Worm (Caenorhabditis elegans) whole organism, late embryonic: Measurements from ENCODE around the gene sut-1.

Source experiments
- C08G9.2 ChIP-seq: sonication (generic microtip); optimal IDR thresholded peaks from 2 replicates; lab custom pipeline; 2016; ENCODE audit warnings: mild to moderate bottlenecking, missing genetic modification characterization, moderate library complexity, missing compliant biosample characterization
- C38D4.7 ChIP-seq: fragments of 200-800 bp; sonication (Bioruptor generic); optimal IDR thresholded peaks from 2 replicates; lab custom pipeline; 2018; ENCODE audit warnings: mild to moderate bottlenecking, missing genetic modification characterization, moderate library complexity, missing compliant biosample characterization
- F13H6.1 ChIP-seq: sonication (generic microtip); optimal IDR thresholded peaks from 2 replicates; lab custom pipeline; 2016; ENCODE audit warnings: missing genetic modification characterization, missing compliant biosample characterization
- ahr-1 ChIP-seq: sonication (generic microtip); optimal IDR thresholded peaks from 2 replicates; lab custom pipeline; 2016; ENCODE audit warnings: missing genetic modification characterization, missing compliant biosample characterization
- ama-1 ChIP-seq: fragments of 150-350 bp; optimal IDR thresholded peaks from 2 replicates; lab custom pipeline; 2014
- ceh-14 ChIP-seq: sonication (generic microtip); optimal IDR thresholded peaks from 2 replicates; lab custom pipeline; 2016; ENCODE audit warnings: missing genotype, missing genetic modification characterization, missing compliant biosample characterization
- ceh-18 ChIP-seq: sonication (generic microtip); optimal IDR thresholded peaks from 2 replicates; lab custom pipeline; 2016; ENCODE audit warnings: missing genetic modification characterization, missing compliant biosample characterization
- ceh-2 ChIP-seq: sonication (generic microtip); optimal IDR thresholded peaks from 2 replicates; lab custom pipeline; 2016; ENCODE audit warnings: missing genotype, missing genetic modification characterization, missing compliant biosample characterization
- ceh-24 ChIP-seq: sonication (generic microtip); optimal IDR thresholded peaks from 2 replicates; lab custom pipeline; 2016; ENCODE audit warnings: mild to moderate bottlenecking, missing genetic modification characterization, missing compliant biosample characterization
- ceh-30 ChIP-seq: fragments of 150-350 bp; optimal IDR thresholded peaks from 2 replicates; lab custom pipeline; 2014; ENCODE audit warnings: missing biosample characterization, missing genetic modification characterization
- ceh-31 ChIP-seq: sonication (generic microtip); optimal IDR thresholded peaks from 2 replicates; lab custom pipeline; 2016; ENCODE audit warnings: missing genetic modification characterization, missing compliant biosample characterization
- ceh-34 ChIP-seq: sonication (generic microtip); optimal IDR thresholded peaks from 2 replicates; lab custom pipeline; 2016; ENCODE audit warnings: mild to moderate bottlenecking, missing genetic modification characterization, missing compliant biosample characterization
- ceh-45 ChIP-seq: fragments of 200-800 bp; sonication (Bioruptor generic); IDR thresholded peaks from 2 replicates; pipeline ENCODE4 v1.3.6; 2022; ENCODE audit warnings: missing genetic modification reagents, missing genetic modification characterization, missing compliant biosample characterization
- ceh-9 ChIP-seq: sonication (generic microtip); optimal IDR thresholded peaks from 2 replicates; lab custom pipeline; 2016; ENCODE audit warnings: mild to moderate bottlenecking, missing genetic modification characterization, inconsistent platforms, missing compliant biosample characterization
- che-1 ChIP-seq: sonication (generic microtip); optimal IDR thresholded peaks from 2 replicates; lab custom pipeline; 2016; ENCODE audit warnings: mild to moderate bottlenecking, missing genetic modification characterization, missing compliant biosample characterization
- dve-1 ChIP-seq: sonication (generic microtip); optimal IDR thresholded peaks from 2 replicates; lab custom pipeline; 2017; ENCODE audit warnings: antibody characterized with exemption, mild to moderate bottlenecking, missing genetic modification characterization, missing compliant biosample characterization
- elt-2 ChIP-seq: sonication (generic microtip); optimal IDR thresholded peaks from 2 replicates; lab custom pipeline; 2016; ENCODE audit warnings: missing genetic modification reagents, missing genetic modification characterization, missing compliant biosample characterization
- elt-4 ChIP-seq: sonication (generic microtip); optimal IDR thresholded peaks from 2 replicates; lab custom pipeline; 2016; ENCODE audit warnings: missing genetic modification characterization, missing compliant biosample characterization
- ets-4 ChIP-seq: sonication (generic microtip); optimal IDR thresholded peaks from 2 replicates; lab custom pipeline; 2016; ENCODE audit warnings: missing genetic modification characterization, missing compliant biosample characterization
- fax-1 ChIP-seq: sonication (generic microtip); optimal IDR thresholded peaks from 2 replicates; lab custom pipeline; 2016; ENCODE audit warnings: missing genotype, missing genetic modification characterization, missing compliant biosample characterization
- fkh-10 ChIP-seq: fragments of 150-350 bp; optimal IDR thresholded peaks from 2 replicates; lab custom pipeline; 2014; ENCODE audit warnings: missing biosample characterization, missing genetic modification reagents, missing genetic modification characterization
- hlh-13 ChIP-seq: fragments of 200-800 bp; sonication (Bioruptor generic); optimal IDR thresholded peaks from 2 replicates; lab custom pipeline; 2018; ENCODE audit warnings: mild to moderate bottlenecking, missing genetic modification characterization, missing compliant biosample characterization
- hlh-30 ChIP-seq: sonication (generic microtip); optimal IDR thresholded peaks from 2 replicates; lab custom pipeline; 2017; ENCODE audit warnings: antibody characterized with exemption, missing genetic modification characterization, missing compliant biosample characterization; ENCODE audit not compliant: insufficient read depth
- hlh-6 ChIP-seq: sonication (generic microtip); optimal IDR thresholded peaks from 2 replicates; lab custom pipeline; 2016; ENCODE audit warnings: missing genotype, missing genetic modification characterization, missing compliant biosample characterization
- lin-11 ChIP-seq: fragments of 200-800 bp; sonication (Bioruptor generic); optimal IDR thresholded peaks from 2 replicates; lab custom pipeline; 2018; ENCODE audit warnings: mild to moderate bottlenecking, missing genetic modification characterization, missing compliant biosample characterization
- mec-3 ChIP-seq: sonication (generic microtip); optimal IDR thresholded peaks from 2 replicates; lab custom pipeline; 2016; ENCODE audit warnings: borderline replicate concordance, missing genetic modification characterization, missing compliant biosample characterization
- npax-4 ChIP-seq: sonication (generic microtip); optimal IDR thresholded peaks from 2 replicates; lab custom pipeline; 2016; ENCODE audit warnings: missing genetic modification characterization, missing compliant biosample characterization
- odd-2 ChIP-seq: sonication (generic microtip); optimal IDR thresholded peaks from 2 replicates; lab custom pipeline; 2017; ENCODE audit warnings: antibody characterized with exemption, mild to moderate bottlenecking, missing genetic modification characterization, missing compliant biosample characterization
- pag-3 ChIP-seq: sonication (generic microtip); optimal IDR thresholded peaks from 2 replicates; lab custom pipeline; 2016; ENCODE audit warnings: missing compliant biosample characterization, missing genetic modification characterization, borderline replicate concordance
- pat-9 ChIP-seq: fragments of 200-800 bp; sonication (Bioruptor generic); optimal IDR thresholded peaks from 2 replicates; lab custom pipeline; 2018; ENCODE audit warnings: mild to moderate bottlenecking, missing genetic modification characterization, moderate library complexity, missing compliant biosample characterization
- pax-1 ChIP-seq: fragments of 150-350 bp; optimal IDR thresholded peaks from 2 replicates; lab custom pipeline; 2014; ENCODE audit warnings: missing biosample characterization, missing genetic modification characterization
- pha-4 ChIP-seq: fragments of 150-350 bp; optimal IDR thresholded peaks from 2 replicates; lab custom pipeline; 2018; ENCODE audit warnings: missing biosample characterization, missing genetic modification reagents, missing genetic modification characterization
- sdc-2 ChIP-seq: sonication (generic microtip); optimal IDR thresholded peaks from 2 replicates; lab custom pipeline; 2016; ENCODE audit warnings: missing genotype, missing genetic modification characterization, missing compliant biosample characterization
- tbx-2 ChIP-seq: sonication (generic microtip); optimal IDR thresholded peaks from 2 replicates; lab custom pipeline; 2016; ENCODE audit warnings: missing genetic modification characterization, missing compliant biosample characterization
- ttx-3 ChIP-seq: sonication (generic microtip); optimal IDR thresholded peaks from 2 replicates; lab custom pipeline; 2016; ENCODE audit warnings: missing genetic modification reagents, missing genetic modification characterization, missing compliant biosample characterization
- unc-86 ChIP-seq: sonication (generic microtip); optimal IDR thresholded peaks from 2 replicates; lab custom pipeline; 2016; ENCODE audit warnings: missing genetic modification characterization, missing compliant biosample characterization
- zip-5 ChIP-seq: sonication (generic microtip); optimal IDR thresholded peaks from 2 replicates; lab custom pipeline; 2016; ENCODE audit warnings: missing genetic modification characterization, missing compliant biosample characterization
- ztf-16 ChIP-seq: sonication (generic microtip); optimal IDR thresholded peaks from 2 replicates; lab custom pipeline; 2017; ENCODE audit warnings: missing genetic modification characterization, missing compliant biosample characterization

The sut-1 gene

DNA sequence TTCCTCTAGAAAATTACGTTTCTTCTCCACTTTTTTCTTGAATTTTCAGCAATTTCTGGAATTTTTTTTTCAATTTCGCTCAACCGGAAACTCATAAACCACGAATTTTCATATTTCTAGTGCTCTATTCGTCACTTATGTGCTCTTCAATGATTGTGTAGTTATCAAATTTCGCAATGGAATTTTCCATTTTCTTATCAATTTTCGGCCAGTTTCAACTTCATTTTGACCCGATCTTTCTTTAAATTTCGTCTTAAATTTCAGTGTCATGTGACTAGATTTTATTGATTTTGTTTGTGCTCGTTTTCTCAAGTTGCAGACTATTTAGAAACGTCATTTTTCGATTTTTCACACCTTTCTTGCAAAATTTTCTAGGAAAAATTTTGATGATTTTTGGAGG, 36.7 kb upstream of the sut-1 start:
- TF ChIP-seq F13H6.1 (tag; lab: Kevin White, UChicago) (no peak), elt-2 (peak; percentile 40)

DNA sequence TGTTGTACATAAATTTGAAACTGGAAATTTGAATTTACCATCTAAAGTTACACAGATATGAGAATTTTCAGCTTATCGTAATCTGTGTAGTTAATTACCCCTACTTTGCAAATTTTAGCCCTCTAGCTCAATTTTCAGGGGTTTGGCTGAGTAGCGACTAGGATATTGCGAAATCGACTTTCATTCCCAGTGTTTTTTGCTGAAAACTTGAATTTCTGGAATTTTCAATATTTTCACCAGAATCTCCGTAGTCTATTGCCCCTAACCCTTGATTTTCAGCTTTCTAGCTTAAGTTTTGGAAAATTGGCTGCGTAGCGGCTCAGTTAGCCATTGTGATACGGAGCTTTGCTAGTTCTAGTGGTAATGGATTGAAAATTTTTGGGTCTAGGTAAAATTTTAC, 34.1 kb upstream of the sut-1 start:
- TF ChIP-seq mec-3 (tag; lab: Kevin White, UChicago) (no peak), fkh-10 (no peak), npax-4 (no peak), C38D4.7 (GFP tag; lab: Kevin White, UChicago) (no peak), pag-3 (tag; lab: Kevin White, UChicago) (no peak), ceh-24 (tag; lab: Kevin White, UChicago) (no peak), odd-2 (tag; lab: Kevin White, UChicago) (no peak)

DNA sequence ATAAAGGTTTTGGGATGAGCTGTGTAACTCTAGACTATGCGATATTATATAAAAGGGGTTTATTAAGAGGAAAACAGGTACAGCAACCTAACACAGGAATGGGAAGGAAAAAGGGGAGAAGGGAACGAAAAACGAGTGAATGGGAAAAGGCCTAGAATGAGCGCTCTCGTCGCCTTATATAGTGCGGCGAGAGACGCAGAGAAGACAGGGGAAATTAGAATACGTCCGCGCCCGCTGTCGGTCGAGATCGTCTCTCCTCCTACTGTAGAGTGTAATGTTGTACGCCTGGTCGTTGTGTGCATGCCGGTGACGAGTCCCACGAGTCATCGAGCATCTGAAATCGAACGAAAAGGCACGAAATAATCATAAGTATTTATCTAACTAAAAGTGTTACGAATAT, 30.2 kb upstream of the sut-1 start:
- TF ChIP-seq C08G9.2 (tag; lab: Kevin White, UChicago) = no peak
- no peak for TF ChIP-seq ama-1 (lab: Kevin White, UChicago)
- TF ChIP-seq, all 69 proteins: peak for 0

DNA sequence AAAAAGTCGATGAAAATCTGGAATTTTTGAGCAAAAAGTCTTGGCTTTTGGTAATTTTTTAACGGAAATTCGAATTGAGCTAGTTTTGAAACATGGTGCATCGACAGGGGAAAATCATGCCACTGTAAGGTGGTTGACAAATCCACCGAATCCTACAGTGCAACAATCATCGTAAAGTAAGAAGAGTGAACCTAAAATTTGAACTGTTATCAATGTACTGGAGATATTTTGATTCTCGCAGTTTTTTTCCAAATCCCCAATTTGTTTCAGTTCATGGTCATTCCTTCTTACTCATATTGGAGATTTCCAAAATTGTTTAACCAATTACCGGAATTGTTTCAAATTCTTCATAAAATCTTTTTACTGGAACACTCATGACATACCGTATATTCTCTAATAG, 29.7 kb upstream of the sut-1 start:
- TF ChIP-seq fax-1 (tag; lab: Kevin White, UChicago) (no peak), zip-5 (tag; lab: Kevin White, UChicago) (no peak), dve-1 (tag; lab: Kevin White, UChicago) (no peak), pag-3 (tag; lab: Kevin White, UChicago) (no peak), elt-2 (no peak), ahr-1 (no peak), ceh-24 (tag; lab: Kevin White, UChicago) (no peak), pat-9 (tag; lab: Kevin White, UChicago) (no peak), pha-4 (tag; lab: Kevin White, UChicago) (no peak), mec-3 (tag; lab: Kevin White, UChicago) (no peak), ceh-9 (no peak), ztf-16 (tag; lab: Kevin White, UChicago) (no peak), tbx-2 (tag; lab: Kevin White, UChicago) (no peak), ets-4 (no peak), ceh-18 (tag; lab: Kevin White, UChicago) (no peak), hlh-30 (no peak)

DNA sequence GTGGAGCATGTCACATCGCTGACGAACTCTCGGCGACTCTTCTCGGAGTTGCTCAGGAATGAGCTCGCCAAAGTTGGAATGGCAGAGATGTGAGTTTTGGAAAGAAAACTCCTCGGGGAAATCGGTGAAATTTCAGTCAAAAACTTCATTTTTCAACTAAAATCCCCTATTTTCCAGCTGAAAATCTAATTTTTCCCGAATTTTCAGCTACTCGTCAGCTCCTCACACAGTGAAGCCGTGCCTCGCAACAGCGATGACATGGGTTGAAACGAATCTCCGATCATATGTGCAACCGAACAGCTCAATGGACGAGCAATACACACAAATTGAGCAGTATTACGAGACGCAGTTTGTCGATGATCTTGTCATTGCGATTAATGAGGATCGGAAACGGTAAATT, 28.7 kb upstream of the sut-1 start:
- TF ChIP-seq ceh-34 (tag; lab: Kevin White, UChicago) (no peak), lin-11 (tag; lab: Kevin White, UChicago) (no peak), hlh-13 (no peak), pax-1 (tag; lab: Kevin White, UChicago) (no peak), unc-86 (no peak)

DNA sequence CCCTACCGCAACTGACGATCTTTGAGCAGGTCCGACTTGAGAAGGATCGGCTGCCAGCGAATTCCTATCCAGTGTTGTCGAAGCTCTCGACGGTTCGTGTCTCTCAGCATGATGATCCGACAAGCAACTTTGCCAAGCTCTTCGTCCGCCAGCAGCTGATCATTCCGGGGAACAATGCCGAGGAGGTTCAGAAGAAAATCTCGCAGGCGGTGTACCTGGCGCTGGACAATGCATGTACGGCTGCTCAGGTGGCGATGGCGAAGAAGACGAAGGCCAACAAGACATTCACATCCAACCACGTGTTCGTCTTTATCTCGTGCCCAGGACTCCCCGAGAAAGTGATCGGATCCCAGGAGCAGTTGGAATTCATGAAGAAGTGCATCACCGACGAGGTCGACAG, 26.3 kb upstream of the sut-1 start:
- TF ChIP-seq ahr-1 (no peak), ceh-31 (tag; lab: Kevin White, UChicago) (no peak), pag-3 (tag; lab: Kevin White, UChicago) (no peak), ttx-3 (tag; lab: Kevin White, UChicago) (no peak), ceh-9 (no peak), sdc-2 (tag; lab: Kevin White, UChicago) (no peak), hlh-6 (tag; lab: Kevin White, UChicago) (no peak), ceh-30 (no peak), ceh-14 (tag; lab: Kevin White, UChicago) (no peak), ama-1 (lab: Kevin White, UChicago) (no peak), che-1 (tag; lab: Kevin White, UChicago) (no peak), zip-5 (tag; lab: Kevin White, UChicago) (no peak), elt-4 (tag; lab: Kevin White, UChicago) (no peak), C38D4.7 (GFP tag; lab: Kevin White, UChicago) (no peak), ceh-45 (GFP tag; lab: Robert Waterston, UW) (no peak), hlh-30 (no peak), ceh-2 (tag; lab: Kevin White, UChicago) (no peak)
